Fruit fly (Drosophila melanogaster) whole organism, wandering third instar larva: ENCODE measurements around the gene CG17328.

Experiments
- CG32264 ChIP-seq: fragments of 200-800 bp; sonication (Bioruptor generic); optimal IDR thresholded peaks from 2 replicates; lab custom pipeline; 2016; ENCODE audit warnings: missing biosample characterization, missing genetic modification characterization
- Hr83 ChIP-seq: fragments of 200-300 bp; sonication (Bioruptor generic); optimal IDR thresholded peaks from 2 replicates; lab custom pipeline; 2016; ENCODE audit warnings: missing biosample characterization, mild to moderate bottlenecking, missing genetic modification characterization, moderate library complexity; ENCODE audit not compliant: poor library complexity, severe bottlenecking
- Myc ChIP-seq: fragments of >200 bp; optimal IDR thresholded peaks from 2 replicates; lab custom pipeline; 2017
- Rel ChIP-seq, 2 experiments: fragments of 200-800 bp; sonication (Bioruptor generic) in 1 of 2; optimal IDR thresholded peaks; 2 replicates in 1 of 2; 3 replicates in 1 of 2; lab custom pipeline; 2016 to 2019; ENCODE audit warnings: mild to moderate bottlenecking in 2 of 2, missing biosample characterization in 2 of 2, missing genetic modification characterization in 2 of 2, moderate library complexity in 1 of 2
- foxo ChIP-seq, 2 experiments: fragments of 200-800 bp; sonication (Bioruptor generic); optimal IDR thresholded peaks; 2 replicates in 1 of 2; 3 replicates in 1 of 2; lab custom pipeline; 2016 to 2017; ENCODE audit warnings: missing biosample characterization in 2 of 2, missing genetic modification characterization in 2 of 2
- h ChIP-seq: fragments of 200-800 bp; sonication (Bioruptor generic); optimal IDR thresholded peaks from 3 replicates; lab custom pipeline; 2016; ENCODE audit warnings: missing biosample characterization, mild to moderate bottlenecking, missing genetic modification characterization
- lola ChIP-seq: fragments of >200 bp; optimal IDR thresholded peaks from 2 replicates; lab custom pipeline; 2017; ENCODE audit warnings: missing biosample characterization, missing genetic modification characterization
- pan ChIP-seq: fragments of >200 bp; optimal IDR thresholded peaks from 2 replicates; lab custom pipeline; 2017
- psq ChIP-seq: fragments of 200-800 bp; sonication (Bioruptor generic); optimal IDR thresholded peaks from 3 replicates; lab custom pipeline; 2017; ENCODE audit warnings: missing biosample characterization, mild to moderate bottlenecking, missing genetic modification characterization, moderate library complexity
- sage ChIP-seq: fragments of 200-800 bp; sonication (Bioruptor generic); optimal IDR thresholded peaks from 2 replicates; lab custom pipeline; 2016; ENCODE audit warnings: missing biosample characterization, mild to moderate bottlenecking, missing genetic modification characterization
- sv ChIP-seq: fragments of 200-800 bp; sonication (Bioruptor generic); optimal IDR thresholded peaks from 3 replicates; lab custom pipeline; 2016; ENCODE audit warnings: missing biosample characterization, missing genetic modification characterization
- usp ChIP-seq: fragments of >200 bp; optimal IDR thresholded peaks from 2 replicates; lab custom pipeline; 2017; ENCODE audit warnings: missing biosample characterization, missing genetic modification characterization

DNA sequence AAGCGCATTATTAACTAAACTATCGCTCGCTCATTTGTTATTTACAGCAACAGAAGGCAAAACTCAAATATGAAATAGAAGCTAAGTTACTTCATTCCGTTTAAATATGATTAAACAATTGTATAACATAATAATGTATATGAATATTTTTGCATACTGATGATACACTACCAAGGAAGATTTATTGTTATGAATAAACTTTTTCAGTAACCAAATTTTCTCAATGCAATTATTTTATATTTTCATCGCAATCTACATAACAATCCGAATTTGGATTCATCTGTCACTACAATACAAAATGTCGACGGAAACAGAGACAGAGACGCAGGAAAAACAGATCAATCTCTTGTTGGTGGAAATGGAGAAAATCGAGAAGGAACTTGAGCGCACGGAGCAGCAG lies 8.8 kb upstream of the CG17328 start, which contains the start of gene CG17329:
- TF ChIP-seq lola (no peak), Myc (lab: Kevin White, UChicago) (no peak), usp (GFP tag; lab: Kevin White, UChicago) (no peak), psq (no peak), CG32264 (GFP tag; lab: Kevin White, UChicago) (no peak), Hr83 (GFP tag; lab: Kevin White, UChicago) (no peak), sv (GFP tag; lab: Kevin White, UChicago) (no peak), Rel (GFP tag; optimal IDR thresholded peaks at IDR 0.05; lab: Kevin White, UChicago) (no peak), Rel (tag; optimal IDR thresholded peaks at IDR 0.05; lab: Kevin White, UChicago) (no peak), sage (GFP tag; lab: Kevin White, UChicago) (no peak), pan (lab: Kevin White, UChicago) (no peak), h (GFP tag; lab: Kevin White, UChicago) (no peak), foxo (GFP tag; optimal IDR thresholded peaks at IDR 0.05; lab: Kevin White, UChicago) (no peak)
